Fruit fly (Drosophila melanogaster): ENCODE results near the gene crn.

Gene crn

DNA sequence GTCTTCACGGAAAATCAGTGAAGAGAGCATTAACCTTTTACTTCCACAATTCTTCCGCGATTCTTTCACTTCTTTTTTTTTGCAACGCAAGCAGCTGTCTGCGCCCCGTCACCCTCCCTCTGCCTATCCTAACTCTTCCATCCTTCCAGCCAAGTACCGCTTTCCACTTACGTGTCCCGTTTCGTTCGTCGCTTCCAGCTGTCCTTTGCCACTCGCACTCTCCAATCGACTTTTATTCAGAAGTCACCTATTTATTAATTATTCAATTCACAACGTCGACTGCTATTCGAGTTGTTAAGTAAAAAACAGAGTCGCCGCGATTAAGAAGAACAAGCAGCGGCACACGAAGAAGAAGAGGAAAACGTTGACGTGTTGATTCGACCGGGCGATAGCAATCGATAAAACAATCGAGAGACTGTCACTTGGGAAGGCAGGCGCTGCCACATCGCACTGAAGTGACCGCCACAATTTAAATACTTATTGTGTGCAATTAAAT lies 25.0 kb upstream of the crn start, which contains the start of gene Grp170 (continued):
- TF ChIP-seq cato (GFP tag; optimal IDR thresholded peaks at IDR 0.05; ENCODE audit: borderline replicate concordance): no peak
- no peak for TF ChIP-seq crc (GFP tag; optimal IDR thresholded peaks at IDR 0.05)
- TF ChIP-seq MESR4 (GFP tag; optimal IDR thresholded peaks at IDR 0.05): peak; percentile 86
- no peak for TF ChIP-seq CG9609 (GFP tag; optimal IDR thresholded peaks at IDR 0.05)
- TF ChIP-seq CG4617 (GFP tag; optimal IDR thresholded peaks at IDR 0.05; ENCODE audit: borderline replicate concordance): peak; percentile 7
- no peak for TF ChIP-seq fd96Cb (tag; optimal IDR thresholded peaks at IDR 0.05)
- TF ChIP-seq CG17361 (GFP tag; IDR thresholded peaks at IDR 0.05): 0 out of 3 replicates have a peak, but pooled peaks have one; percentile 14
- peak; percentile 51 for TF ChIP-seq nom (GFP tag; optimal IDR thresholded peaks at IDR 0.05)
- peak; percentile 69 for TF ChIP-seq CG3847 (GFP tag; IDR thresholded peaks at IDR 0.05)
- no peak for TF ChIP-seq Mad (GFP tag; optimal IDR thresholded peaks at IDR 0.05)
- no peak for TF ChIP-seq CG1529 (GFP tag; optimal IDR thresholded peaks at IDR 0.05)
- TF ChIP-seq oc (tag; optimal IDR thresholded peaks at IDR 0.05): no peak
- TF ChIP-seq Bdp1 (GFP tag; optimal IDR thresholded peaks at IDR 0.05): no peak
- no peak for TF ChIP-seq CG4328 (GFP tag; optimal IDR thresholded peaks at IDR 0.05)
- peak; percentile 38 for TF ChIP-seq CG34376 (GFP tag; optimal IDR thresholded peaks at IDR 0.05)
- no peak for TF ChIP-seq sim (GFP tag; IDR thresholded peaks at IDR 0.05)
- peak; percentile 87 for TF ChIP-seq vnd (GFP tag; IDR thresholded peaks at IDR 0.05; ENCODE audit: partially characterized antibody)
- no peak for TF ChIP-seq ewg (GFP tag; optimal IDR thresholded peaks at IDR 0.05)
- TF ChIP-seq CoRest (tag; optimal IDR thresholded peaks at IDR 0.05): no peak
- TF ChIP-seq H2.0 (GFP tag; IDR thresholded peaks at IDR 0.05): no peak

DNA sequence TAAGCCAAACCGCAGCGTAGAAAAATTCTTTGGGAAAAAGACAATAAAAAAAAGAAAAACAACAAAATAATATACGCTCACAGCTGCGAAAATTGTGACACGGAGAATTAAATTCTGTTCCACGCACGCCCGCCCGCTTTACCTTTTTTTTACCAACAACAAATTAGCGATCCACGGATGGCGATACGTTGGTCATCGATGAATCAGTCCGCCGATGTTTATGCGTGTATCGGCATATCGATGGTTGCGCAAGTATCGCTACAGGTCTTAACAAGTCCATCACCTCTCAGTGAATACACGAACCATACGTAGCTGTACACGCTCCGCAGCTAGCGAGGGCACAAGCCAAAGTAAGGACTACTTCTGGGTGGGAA lies 20.8 kb upstream of the crn start, which contains the start of gene CG2924:
Gene CG2924, minus strand, starts transcription at position 205 of the 374 bp plus-strand sequence.
- TF ChIP-seq CG13775 (GFP tag; optimal IDR thresholded peaks at IDR 0.05) (peak; percentile 40), Hr78 (GFP tag; optimal IDR thresholded peaks at IDR 0.05) (no peak), CG17361 (GFP tag; IDR thresholded peaks at IDR 0.05) (0 out of 3 replicates have a peak, but pooled peaks have one; percentile 24), sens (GFP tag) (peak; percentile 84), CG4328 (GFP tag; optimal IDR thresholded peaks at IDR 0.05) (no peak), CG13123 (GFP tag; optimal IDR thresholded peaks at IDR 0.05) (no peak), p53 (GFP tag; optimal IDR thresholded peaks at IDR 0.05) (peak; percentile 90), sim (GFP tag; IDR thresholded peaks at IDR 0.05) (no peak), CG8924 (tag; optimal IDR thresholded peaks at IDR 0.05) (peak; percentile 64), CG5953 (GFP tag; IDR thresholded peaks at IDR 0.05) (no peak), Gug (GFP tag; IDR thresholded peaks at IDR 0.05) (peak; percentile 89; the same call in 2 of the 4 replicates), CG11723 (GFP tag; optimal IDR thresholded peaks at IDR 0.05) (no peak), chn (GFP tag; optimal IDR thresholded peaks at IDR 0.05) (peak; percentile 78), CG12155 (GFP tag; optimal IDR thresholded peaks at IDR 0.05) (peak; percentile 73), CG8765 (GFP tag; IDR thresholded peaks at IDR 0.05) (peak; percentile 61), NC2β (GFP tag; optimal IDR thresholded peaks at IDR 0.05) (peak; percentile 54), ato (GFP tag; IDR thresholded peaks at IDR 0.05; ENCODE audit: partially characterized antibody) (peak; percentile 100), lmd (GFP tag; IDR thresholded peaks at IDR 0.05) (peak; percentile 53; the same call in 1 of the 2 replicates), CG30020 (tag; optimal IDR thresholded peaks at IDR 0.05) (peak; percentile 23), cwo (GFP tag; optimal IDR thresholded peaks at IDR 0.05) (peak; percentile 18), lov (optimal IDR thresholded peaks at IDR 0.05) (no peak), lov (GFP tag; IDR thresholded peaks at IDR 0.05) (0 out of 3 replicates have a peak, but pooled peaks have one; percentile 19), onecut (GFP tag; IDR thresholded peaks at IDR 0.05) (no peak), CG2889 (GFP tag; IDR thresholded peaks at IDR 0.05) (no peak), PHDP (tag; optimal IDR thresholded peaks at IDR 0.05) (peak; percentile 35), CG1603 (tag; optimal IDR thresholded peaks at IDR 0.05) (peak; percentile 93), lbe (GFP tag; optimal IDR thresholded peaks at IDR 0.05) (peak; percentile 72), Hsf (GFP tag; optimal IDR thresholded peaks at IDR 0.05) (peak; percentile 44), CG3847 (GFP tag; IDR thresholded peaks at IDR 0.05) (peak; percentile 73), zfh1 (GFP tag; IDR thresholded peaks at IDR 0.05) (peak; percentile 72; the same call in 2 of the 3 replicates), CG30403 (GFP tag; optimal IDR thresholded peaks at IDR 0.05) (peak; percentile 52), Dll (GFP tag; IDR thresholded peaks at IDR 0.05; ENCODE audit: partially characterized antibody) (peak; percentile 99), ATbp (GFP tag; optimal IDR thresholded peaks at IDR 0.05) (no peak)
